Fruit fly (Drosophila melanogaster): ENCODE measurements around the gene Ssl2.

The Ssl2 gene

DNA sequence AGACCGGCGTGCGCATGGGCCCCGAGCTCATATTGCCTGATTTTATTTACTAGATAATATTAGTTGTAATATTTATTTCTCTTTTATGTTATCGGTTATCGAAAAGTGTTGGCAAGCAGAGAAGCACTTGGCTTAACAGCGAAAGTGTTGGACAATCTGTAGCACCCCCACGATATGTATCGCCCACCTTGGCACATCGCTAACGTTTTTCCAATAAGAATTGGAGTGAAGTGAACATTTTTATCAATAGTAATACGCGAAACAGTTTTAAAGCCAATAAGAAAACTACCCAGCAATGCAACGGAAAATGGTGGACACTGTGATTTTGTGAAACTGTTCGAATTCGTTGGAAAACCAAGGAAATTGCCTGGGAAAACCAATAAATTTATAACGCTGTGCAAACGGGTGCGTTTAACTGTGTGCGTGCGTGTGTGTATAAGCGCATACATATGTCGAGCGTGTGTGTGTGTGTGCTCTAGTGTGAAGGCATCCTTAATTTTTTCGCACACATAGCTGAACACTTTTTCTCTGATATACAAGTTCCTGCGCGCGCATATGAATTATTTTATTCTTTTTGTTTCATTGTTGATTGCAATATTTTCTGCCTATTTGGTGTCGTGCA is 6.6 kb upstream of the Ssl2 start, which contains the start of the genes Slu7 and Pkc98E:
Gene Slu7 (minus strand): TSS at position 112 of the 622 bp plus-strand sequence.
Gene Pkc98E (plus strand): TSS at position 197 of the 622 bp plus-strand sequence.
- peak; percentile 4 for TF ChIP-seq CG14655 (GFP tag; optimal IDR thresholded peaks at IDR 0.05)
- peak; percentile 30 for TF ChIP-seq CG15710 (tag; optimal IDR thresholded peaks at IDR 0.05)
- peak; percentile 46 for TF ChIP-seq CG8159 (tag; optimal IDR thresholded peaks at IDR 0.05)
- peak; percentile 46 for TF ChIP-seq Ets98B (GFP tag; IDR thresholded peaks at IDR 0.05)
- TF ChIP-seq EcR (GFP tag; optimal IDR thresholded peaks at IDR 0.05), result peak; percentile 38
- TF ChIP-seq Snoo (tag; optimal IDR thresholded peaks at IDR 0.05), result peak; percentile 43
- peak; percentile 49; the same call in 1 of the 2 replicates for TF ChIP-seq CG32121 (GFP tag; IDR thresholded peaks at IDR 0.05)
- TF ChIP-seq rn (GFP tag; IDR thresholded peaks at IDR 0.05), result no peak
- no peak for TF ChIP-seq CG17806 (tag; optimal IDR thresholded peaks at IDR 0.05)
- TF ChIP-seq CG4496 (GFP tag; IDR thresholded peaks at IDR 0.05), result peak; percentile 40; the same call in 2 of the 3 replicates

DNA sequence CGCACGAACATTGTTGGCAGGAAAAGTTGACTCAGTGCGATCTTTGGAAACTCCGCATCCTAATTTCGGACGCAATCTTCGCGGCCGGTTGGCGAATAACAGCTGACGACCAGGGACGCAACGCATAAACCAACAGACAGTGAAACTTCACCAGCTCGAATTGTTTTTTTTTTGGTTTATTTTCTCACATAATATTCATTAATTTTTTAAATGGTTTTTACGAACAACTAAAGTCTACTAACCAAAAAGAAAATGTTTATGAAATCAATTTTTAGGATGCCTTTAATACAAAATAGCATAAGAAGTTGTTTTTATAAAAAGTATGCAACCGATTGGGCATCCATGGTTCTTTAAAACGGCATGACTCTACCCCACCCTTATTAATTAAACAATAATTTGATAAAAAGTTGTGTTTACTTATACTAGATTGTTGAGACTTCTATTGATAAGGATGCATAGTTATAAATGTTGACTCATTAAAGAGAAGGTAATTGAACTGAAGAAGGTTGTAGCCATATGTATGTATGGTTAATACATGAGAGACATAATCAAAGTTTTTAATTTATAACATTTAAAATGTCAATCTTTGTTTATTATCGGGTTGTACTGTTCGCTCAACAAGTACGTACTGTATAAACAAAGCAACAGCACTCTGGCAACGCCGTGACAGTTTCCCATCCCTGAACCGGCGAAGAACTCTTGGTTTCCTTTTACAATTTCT is 1.6 kb upstream of the Ssl2 start, which contains the start of the genes beta4GalNAcTB and Cpsf100:
Gene beta4GalNAcTB (minus strand): TSS at position 100 of the 721 bp plus-strand sequence.
Gene Cpsf100 (plus strand): TSS at position 665 of the 721 bp plus-strand sequence.
- TF ChIP-seq EcR (GFP tag; optimal IDR thresholded peaks at IDR 0.05), result no peak
- no peak for TF ChIP-seq Pif1A (GFP tag; optimal IDR thresholded peaks at IDR 0.05)
- peak; percentile 72 for TF ChIP-seq CG9948 (tag; optimal IDR thresholded peaks at IDR 0.05)
- 0 out of 2 replicates have a peak, but pooled peaks have one; percentile 22 for TF ChIP-seq Ets98B (GFP tag; IDR thresholded peaks at IDR 0.05)
- TF ChIP-seq Snoo (tag; optimal IDR thresholded peaks at IDR 0.05), result peak; percentile 75
- peak; percentile 31; the same call in 1 of the 2 replicates for TF ChIP-seq CG32121 (GFP tag; IDR thresholded peaks at IDR 0.05)
- 0 out of 2 replicates have a peak, but pooled peaks have one; percentile 27 for TF ChIP-seq CG10348 (GFP tag; IDR thresholded peaks at IDR 0.05)
- no peak for TF ChIP-seq CG12605 (GFP tag; IDR thresholded peaks at IDR 0.05)
- peak; percentile 27 for TF ChIP-seq CG8301 (tag; optimal IDR thresholded peaks at IDR 0.05)
- TF ChIP-seq CG13204 (GFP tag; optimal IDR thresholded peaks at IDR 0.05), result no peak
- TF ChIP-seq CG8159 (tag; optimal IDR thresholded peaks at IDR 0.05), result peak; percentile 81
- TF ChIP-seq D1 (tag; optimal IDR thresholded peaks at IDR 0.05), result no peak
- no peak for TF ChIP-seq Pif1B (GFP tag; optimal IDR thresholded peaks at IDR 0.05)
- TF ChIP-seq fd96Ca (GFP tag; IDR thresholded peaks at IDR 0.05), result no peak
- TF ChIP-seq CG14655 (GFP tag; optimal IDR thresholded peaks at IDR 0.05), result no peak
- 0 out of 2 replicates have a peak, but pooled peaks have one; percentile 25 for TF ChIP-seq rn (GFP tag; IDR thresholded peaks at IDR 0.05)
- peak; percentile 58 for TF ChIP-seq CG17806 (tag; optimal IDR thresholded peaks at IDR 0.05)
- peak; percentile 77 for TF ChIP-seq CG15710 (tag; optimal IDR thresholded peaks at IDR 0.05)
- peak; percentile 57 for TF ChIP-seq CG34367 (tag; optimal IDR thresholded peaks at IDR 0.05)
- TF ChIP-seq CG4496 (GFP tag; IDR thresholded peaks at IDR 0.05), result peak; percentile 60
- no peak for TF ChIP-seq gl (tag; optimal IDR thresholded peaks at IDR 0.05)

DNA sequence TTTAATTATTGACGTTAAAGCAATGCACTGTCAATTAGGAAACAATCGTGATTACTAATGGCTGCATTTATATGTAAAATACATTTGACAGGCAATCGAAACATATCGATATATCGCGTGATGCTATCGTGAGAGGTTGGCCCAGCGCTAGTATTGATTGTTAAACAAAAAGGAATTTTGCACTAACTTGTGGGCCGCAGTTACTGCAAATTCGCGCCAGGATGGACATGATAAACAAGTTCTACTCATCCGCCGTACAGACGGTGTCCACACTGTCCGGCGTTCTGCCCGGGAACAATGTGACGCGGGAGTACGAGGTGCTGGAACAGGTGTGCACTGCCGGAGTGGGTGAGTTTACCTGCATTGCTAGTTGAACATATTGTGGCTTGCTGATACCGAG is 5.3 kb downstream of the Ssl2 start, which contains the start of the genes eIF4E6 and CG1951:
Gene eIF4E6 (minus strand): TSS at position 53 of the 400 bp plus-strand sequence.
Gene CG1951 (plus strand): TSS at position 115 of the 400 bp plus-strand sequence.
- TF ChIP-seq CG14655 (GFP tag; optimal IDR thresholded peaks at IDR 0.05) (no peak), Snoo (tag; optimal IDR thresholded peaks at IDR 0.05) (no peak), CG8301 (tag; optimal IDR thresholded peaks at IDR 0.05) (no peak), rn (GFP tag; IDR thresholded peaks at IDR 0.05) (no peak), Pif1B (GFP tag; optimal IDR thresholded peaks at IDR 0.05) (no peak), CG8159 (tag; optimal IDR thresholded peaks at IDR 0.05) (no peak), CG10348 (GFP tag; IDR thresholded peaks at IDR 0.05) (no peak), CG17806 (tag; optimal IDR thresholded peaks at IDR 0.05) (no peak), EcR (GFP tag; optimal IDR thresholded peaks at IDR 0.05) (no peak), gl (tag; optimal IDR thresholded peaks at IDR 0.05) (no peak), fd96Ca (GFP tag; IDR thresholded peaks at IDR 0.05) (no peak), CG12605 (GFP tag; IDR thresholded peaks at IDR 0.05) (no peak), Pif1A (GFP tag; optimal IDR thresholded peaks at IDR 0.05) (no peak), CG32121 (GFP tag; IDR thresholded peaks at IDR 0.05) (no peak), D1 (tag; optimal IDR thresholded peaks at IDR 0.05) (no peak), CG15710 (tag; optimal IDR thresholded peaks at IDR 0.05) (no peak), CG13204 (GFP tag; optimal IDR thresholded peaks at IDR 0.05) (no peak), CG4496 (GFP tag; IDR thresholded peaks at IDR 0.05) (no peak), CG9948 (tag; optimal IDR thresholded peaks at IDR 0.05) (no peak)

DNA sequence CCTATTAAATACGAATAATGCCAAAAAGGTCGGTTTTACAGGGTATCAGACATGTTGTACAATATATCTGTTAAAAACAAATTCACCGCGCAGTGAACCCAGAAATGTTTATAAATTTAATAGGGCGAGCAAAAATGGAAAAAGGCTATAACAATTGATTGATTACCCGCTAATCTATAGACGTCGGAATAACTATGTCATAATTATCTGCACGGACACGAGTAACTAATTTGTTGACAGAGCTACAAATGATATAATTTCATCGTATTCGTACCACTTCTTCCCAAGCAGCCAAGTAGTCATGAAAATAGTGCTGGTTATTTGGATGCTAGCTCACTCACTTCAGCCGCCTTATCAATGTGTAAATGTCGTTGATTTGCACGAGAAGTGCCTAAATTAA is 7.8 kb downstream of the Ssl2 start, which contains the start of gene CG14518:
Gene CG14518 (plus strand): TSS at position 301 of the 400 bp plus-strand sequence.
- TF ChIP-seq CG34367 (tag; optimal IDR thresholded peaks at IDR 0.05) (no peak), CG14655 (GFP tag; optimal IDR thresholded peaks at IDR 0.05) (no peak), CG15710 (tag; optimal IDR thresholded peaks at IDR 0.05) (no peak)

DNA sequence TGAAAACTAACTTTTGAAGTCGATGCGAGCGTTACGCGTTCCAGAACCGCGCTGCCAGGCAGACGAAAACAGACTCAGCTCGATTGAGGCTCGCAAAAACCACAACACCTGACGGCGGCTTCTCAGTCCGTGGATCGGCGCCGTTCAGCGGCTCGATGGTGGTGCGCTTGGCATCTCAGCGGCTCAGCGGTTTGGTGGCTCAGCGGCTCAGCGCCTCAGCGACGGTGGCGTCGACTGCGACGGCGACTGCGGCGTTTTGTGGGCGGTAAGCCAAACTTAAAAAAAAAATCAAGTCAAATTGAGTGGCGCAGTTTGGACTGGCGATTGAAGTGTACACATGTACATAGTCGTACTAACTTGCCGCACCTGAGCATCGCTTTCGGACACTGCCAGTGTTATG is 12.1 kb downstream of the Ssl2 start, which contains the start of gene wat:
Gene wat (minus strand): TSS at position 41 of the 400 bp plus-strand sequence.
- TF ChIP-seq CG8301 (tag; optimal IDR thresholded peaks at IDR 0.05) (no peak), Ets98B (GFP tag; IDR thresholded peaks at IDR 0.05) (peak; percentile 9; the same call in 1 of the 2 replicates), Pif1B (GFP tag; optimal IDR thresholded peaks at IDR 0.05) (no peak), CG4496 (GFP tag; IDR thresholded peaks at IDR 0.05) (0 out of 3 replicates have a peak, but pooled peaks have one; percentile 26)
